Fruit fly (Drosophila melanogaster) whole organism, wandering third instar larva: ENCODE measurements around the gene PH4alphaSG2.

Experiments used
- Abd-B ChIP-seq: fragments of >200 bp; optimal IDR thresholded peaks from 2 replicates; lab custom pipeline; 2017; ENCODE audit warnings: missing biosample characterization, missing genetic modification characterization
- CG32264 ChIP-seq: fragments of 200-800 bp; sonication (Bioruptor generic); optimal IDR thresholded peaks from 2 replicates; lab custom pipeline; 2016; ENCODE audit warnings: missing biosample characterization, missing genetic modification characterization
- CG9705 ChIP-seq: fragments of 200-800 bp; sonication (Bioruptor generic); optimal IDR thresholded peaks from 2 replicates; lab custom pipeline; 2018; ENCODE audit warnings: missing biosample characterization, mild to moderate bottlenecking, missing genetic modification characterization
- CrebA ChIP-seq: fragments of 200-800 bp; sonication (Bioruptor generic); optimal IDR thresholded peaks from 2 replicates; lab custom pipeline; 2016; ENCODE audit warnings: missing biosample characterization, mild to moderate bottlenecking, missing genetic modification characterization, borderline replicate concordance
- Dfd ChIP-seq: fragments of >200 bp; optimal IDR thresholded peaks from 2 replicates; lab custom pipeline; 2017; ENCODE audit warnings: missing biosample characterization, missing genetic modification characterization
- Dif ChIP-seq: fragments of 200-275, 200-300 bp; sonication (Bioruptor generic); optimal IDR thresholded peaks from 2 replicates; lab custom pipeline; 2018; ENCODE audit warnings: missing biosample characterization, missing genetic modification characterization; ENCODE audit not compliant: partially characterized antibody
- GATAd ChIP-seq: sonication (Bioruptor generic); optimal IDR thresholded peaks from 2 replicates; lab custom pipeline; 2016; ENCODE audit warnings: missing biosample characterization, missing genetic modification characterization
- HLH106 ChIP-seq: fragments of 200-800 bp; optimal IDR thresholded peaks from 3 replicates; lab custom pipeline; 2019; ENCODE audit warnings: missing biosample characterization, mild to moderate bottlenecking, missing genetic modification characterization, moderate library complexity
- Hnf4 ChIP-seq: fragments of 200-800 bp; sonication (Bioruptor generic); optimal IDR thresholded peaks from 2 replicates; lab custom pipeline; 2016; ENCODE audit warnings: missing biosample characterization, mild to moderate bottlenecking, missing genetic modification characterization
- Hr78 ChIP-seq: fragments of >200 bp; optimal IDR thresholded peaks from 2 replicates; lab custom pipeline; 2017; ENCODE audit warnings: missing biosample characterization, missing genetic modification characterization
- Hr83 ChIP-seq: fragments of 200-300 bp; sonication (Bioruptor generic); optimal IDR thresholded peaks from 2 replicates; lab custom pipeline; 2016; ENCODE audit warnings: missing biosample characterization, mild to moderate bottlenecking, missing genetic modification characterization, moderate library complexity; ENCODE audit not compliant: poor library complexity, severe bottlenecking
- Jra ChIP-seq: sonication (Bioruptor generic); optimal IDR thresholded peaks from 2 replicates; lab custom pipeline; 2016; ENCODE audit warnings: missing biosample characterization, missing genetic modification characterization
- Mio ChIP-seq: sonication (Bioruptor generic); optimal IDR thresholded peaks from 2 replicates; lab custom pipeline; 2016; ENCODE audit warnings: missing biosample characterization, missing genetic modification characterization
- Myc ChIP-seq: fragments of >200 bp; optimal IDR thresholded peaks from 2 replicates; lab custom pipeline; 2017
- N ChIP-seq: fragments of >200 bp; optimal IDR thresholded peaks from 2 replicates; lab custom pipeline; 2018; ENCODE audit warnings: missing biosample characterization, missing external identifiers, missing genetic modification characterization
- OdsH ChIP-seq: fragments of 200-800 bp; sonication (Bioruptor generic); optimal IDR thresholded peaks from 2 replicates; lab custom pipeline; 2016; ENCODE audit warnings: missing biosample characterization, mild to moderate bottlenecking, missing genetic modification characterization
- Sp1 ChIP-seq: fragments of 200-800 bp; sonication (Bioruptor generic); optimal IDR thresholded peaks from 3 replicates; lab custom pipeline; 2019; ENCODE audit warnings: missing biosample characterization, mild to moderate bottlenecking, missing genetic modification characterization, moderate library complexity
- Vsx2 ChIP-seq: fragments of 200-300, 225-300 bp; sonication (Bioruptor generic); optimal IDR thresholded peaks from 2 replicates; lab custom pipeline; 2018; ENCODE audit warnings: missing biosample characterization, missing genetic modification characterization; ENCODE audit not compliant: partially characterized antibody
- br ChIP-seq: fragments of 200-800 bp; sonication (Bioruptor generic); optimal IDR thresholded peaks from 2 replicates; lab custom pipeline; 2016; ENCODE audit warnings: missing biosample characterization, missing genetic modification characterization
- dl ChIP-seq, 2 experiments: fragments of 175-275, 200-275 bp in 1 of 2; fragments of 200-275 bp in 1 of 2; sonication (Bioruptor generic); optimal IDR thresholded peaks; lab custom pipeline; 2018; ENCODE audit warnings: mild to moderate bottlenecking in 2 of 2, missing biosample characterization in 2 of 2, missing genetic modification characterization in 2 of 2, moderate library complexity in 2 of 2; ENCODE audit not compliant: partially characterized antibody in 2 of 2, insufficient read depth in 1 of 2
- dmrt93B ChIP-seq: fragments of 200-800 bp; sonication (Bioruptor generic); optimal IDR thresholded peaks from 2 replicates; lab custom pipeline; 2018; ENCODE audit warnings: missing biosample characterization, mild to moderate bottlenecking, missing genetic modification characterization
- dsf ChIP-seq: sonication (Bioruptor generic); optimal IDR thresholded peaks from 2 replicates; lab custom pipeline; 2016; ENCODE audit warnings: missing biosample characterization, missing genetic modification characterization, borderline replicate concordance
- ey ChIP-seq: fragments of 200-800 bp; sonication (Bioruptor generic); optimal IDR thresholded peaks from 2 replicates; lab custom pipeline; 2016; ENCODE audit warnings: missing biosample characterization, missing genetic modification characterization
- fru ChIP-seq: fragments of 200-800 bp; sonication (Bioruptor generic); optimal IDR thresholded peaks from 3 replicates; lab custom pipeline; 2016; ENCODE audit warnings: missing biosample characterization, mild to moderate bottlenecking, missing genetic modification characterization
- h ChIP-seq: fragments of 200-800 bp; sonication (Bioruptor generic); optimal IDR thresholded peaks from 3 replicates; lab custom pipeline; 2016; ENCODE audit warnings: missing biosample characterization, mild to moderate bottlenecking, missing genetic modification characterization
- pan ChIP-seq: fragments of >200 bp; optimal IDR thresholded peaks from 2 replicates; lab custom pipeline; 2017
- rgr ChIP-seq: fragments of 200-800 bp; sonication (Bioruptor generic); optimal IDR thresholded peaks from 3 replicates; lab custom pipeline; 2016; ENCODE audit warnings: missing biosample characterization, mild to moderate bottlenecking, missing genetic modification characterization
- sage ChIP-seq: fragments of 200-800 bp; sonication (Bioruptor generic); optimal IDR thresholded peaks from 2 replicates; lab custom pipeline; 2016; ENCODE audit warnings: missing biosample characterization, mild to moderate bottlenecking, missing genetic modification characterization
- sv ChIP-seq: fragments of 200-800 bp; sonication (Bioruptor generic); optimal IDR thresholded peaks from 3 replicates; lab custom pipeline; 2016; ENCODE audit warnings: missing biosample characterization, missing genetic modification characterization
- tai ChIP-seq: sonication (Bioruptor generic); optimal IDR thresholded peaks from 2 replicates; lab custom pipeline; 2016; ENCODE audit warnings: missing biosample characterization, missing genetic modification characterization
- usp ChIP-seq: fragments of >200 bp; optimal IDR thresholded peaks from 2 replicates; lab custom pipeline; 2017; ENCODE audit warnings: missing biosample characterization, missing genetic modification characterization
- woc ChIP-seq: sonication (Bioruptor generic); optimal IDR thresholded peaks from 2 replicates; lab custom pipeline; 2016; ENCODE audit warnings: missing biosample characterization, mild to moderate bottlenecking, missing genetic modification characterization

Gene PH4alphaSG2

dm6 chr3R:30470690-30471089, 19.2 kb upstream of the PH4alphaSG2 start:
- TF ChIP-seq Dif (no peak), OdsH (GFP tag; lab: Kevin White, UChicago) (no peak), ey (GFP tag; lab: Kevin White, UChicago) (no peak), woc (no peak), N (GFP tag; lab: Kevin White, UChicago) (no peak), CrebA (GFP tag; lab: Kevin White, UChicago) (no peak), Mio (GFP tag; lab: Kevin White, UChicago) (no peak), tai (GFP tag; lab: Kevin White, UChicago) (no peak), Sp1 (no peak)

dm6 chr3R:30472331-30472730, 17.5 kb upstream of the PH4alphaSG2 start:
- TF ChIP-seq br (GFP tag; lab: Kevin White, UChicago), result no peak
- TF ChIP-seq CrebA (GFP tag; lab: Kevin White, UChicago), result no peak
- TF ChIP-seq dsf, result no peak
- no peak for TF ChIP-seq HLH106 (tag; lab: Kevin White, UChicago)
- no peak for TF ChIP-seq fru (GFP tag; lab: Kevin White, UChicago)
- no peak for TF ChIP-seq Dfd (GFP tag; lab: Kevin White, UChicago)
- no peak for TF ChIP-seq Hnf4
- no peak for TF ChIP-seq Jra (GFP tag; lab: Kevin White, UChicago)
- TF ChIP-seq Sp1, result no peak
- TF ChIP-seq sage (GFP tag; lab: Kevin White, UChicago), result no peak
- TF ChIP-seq Hr78 (GFP tag; lab: Kevin White, UChicago), result no peak
- no peak for TF ChIP-seq CG9705 (GFP tag; lab: Kevin White, UChicago)
- no peak for TF ChIP-seq CG32264 (GFP tag; lab: Kevin White, UChicago)
- TF ChIP-seq Vsx2 (GFP tag; lab: Kevin White, UChicago), result no peak
- TF ChIP-seq pan (lab: Kevin White, UChicago), result no peak
- TF ChIP-seq dmrt93B (GFP tag; lab: Kevin White, UChicago), result no peak
- no peak for TF ChIP-seq rgr (GFP tag; lab: Kevin White, UChicago)

dm6 chr3R:30474667-30475213, 15.1 kb upstream of the PH4alphaSG2 start:
- TF ChIP-seq GATAd (GFP tag; lab: Kevin White, UChicago), result no peak
- TF ChIP-seq br (GFP tag; lab: Kevin White, UChicago), result no peak
- no peak for TF ChIP-seq dl (GFP tag; optimal IDR thresholded peaks at IDR 0.05; lab: Kevin White, UChicago; ENCODE audit: insufficient read depth in 1 of 2, partially characterized antibody in 2 of 2)
- no peak for TF ChIP-seq usp
- no peak for TF ChIP-seq CG9705 (GFP tag; lab: Kevin White, UChicago)
- no peak for TF ChIP-seq CrebA (GFP tag; lab: Kevin White, UChicago)
- no peak for TF ChIP-seq Jra (GFP tag; lab: Kevin White, UChicago)
- TF ChIP-seq sv (GFP tag; lab: Kevin White, UChicago), result no peak
- TF ChIP-seq tai (GFP tag; lab: Kevin White, UChicago), result no peak

- no peak for TF ChIP-seq N (GFP tag; lab: Kevin White, UChicago)
- no peak for TF ChIP-seq Abd-B (GFP tag; lab: Kevin White, UChicago)
- TF ChIP-seq Sp1, result no peak
- TF ChIP-seq OdsH (GFP tag; lab: Kevin White, UChicago), result no peak
- TF ChIP-seq Myc (lab: Kevin White, UChicago), result no peak
- no peak for TF ChIP-seq h (GFP tag; lab: Kevin White, UChicago)
- no peak for TF ChIP-seq Hnf4
- TF ChIP-seq sage (GFP tag; lab: Kevin White, UChicago), result no peak
- no peak for TF ChIP-seq Dfd (GFP tag; lab: Kevin White, UChicago)
- TF ChIP-seq CG32264 (GFP tag; lab: Kevin White, UChicago), result no peak
- TF ChIP-seq dsf, result no peak
- no peak for TF ChIP-seq Mio (GFP tag; lab: Kevin White, UChicago)
- TF ChIP-seq Dif, result no peak
- TF ChIP-seq br (GFP tag; lab: Kevin White, UChicago), result no peak
- no peak for TF ChIP-seq pan (lab: Kevin White, UChicago)
- no peak for TF ChIP-seq woc
- TF ChIP-seq Hr83 (GFP tag; lab: Kevin White, UChicago), result no peak
- TF ChIP-seq, all 38 proteins: peak for 0
These were observed 14.0 kb upstream of the PH4alphaSG2 start for dm6 chr3R:30475910-30476309.
